Fruit fly (Drosophila melanogaster): Measurements from ENCODE around the gene sun.
A peak's percentile ranks its signal among the peaks of the same experiment; 100 is the strongest.

Gene sun

DNA sequence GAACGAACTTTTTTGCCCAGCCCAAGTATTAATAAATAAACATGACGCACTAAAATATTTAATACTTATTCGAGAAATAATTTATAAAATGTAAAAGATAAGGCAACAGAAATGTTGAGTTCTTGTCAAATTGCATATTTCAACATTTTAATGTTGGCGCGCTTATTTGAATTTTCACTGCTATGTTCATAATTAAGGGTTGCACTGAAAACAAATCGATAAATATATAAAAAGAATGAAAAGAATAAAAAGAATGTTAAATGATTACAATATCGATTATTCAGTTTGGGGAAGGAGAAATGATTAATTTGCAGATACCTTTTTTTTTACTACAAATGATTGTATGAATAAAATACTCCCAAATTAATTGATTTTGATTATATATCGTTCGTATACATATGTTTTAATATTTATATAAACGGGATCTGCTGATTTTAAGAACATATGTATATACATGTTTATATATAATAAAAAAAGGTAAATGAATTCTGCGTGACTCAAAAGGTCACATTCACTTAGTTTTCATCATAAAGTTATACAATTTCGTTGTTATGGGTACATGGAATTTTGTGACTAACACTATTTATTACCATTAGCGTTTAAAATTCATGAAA is 17.8 kb upstream of the sun start:
- TF ChIP-seq CG32264 (GFP tag; optimal IDR thresholded peaks at IDR 0.05) (no peak), dl (GFP tag; optimal IDR thresholded peaks at IDR 0.05; ENCODE audit: insufficient read depth in 1 of 2, partially characterized antibody in 2 of 2) (no peak), Mio (GFP tag; optimal IDR thresholded peaks at IDR 0.05) (no peak)

DNA sequence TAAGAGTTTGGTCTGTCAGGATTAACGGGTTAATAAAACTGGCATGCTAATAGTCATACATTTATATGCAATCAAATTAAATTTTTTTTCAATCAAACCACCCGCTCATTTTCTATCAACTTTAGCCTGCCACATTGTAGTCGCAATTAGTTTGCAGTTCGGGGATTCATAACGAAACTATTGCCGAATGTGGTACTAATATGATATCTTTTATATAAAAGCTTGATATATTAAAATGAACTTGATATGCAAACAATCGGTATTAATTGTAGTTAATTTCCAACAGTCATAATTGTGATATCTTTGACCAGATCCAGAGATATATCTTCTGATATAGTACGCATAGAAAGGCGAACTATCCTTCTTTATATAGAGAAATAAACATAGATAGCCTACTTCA is 17.0 kb upstream of the sun start:
- TF ChIP-seq Vsx2 (GFP tag; optimal IDR thresholded peaks at IDR 0.05; ENCODE audit: partially characterized antibody) (no peak), Rel (GFP tag; optimal IDR thresholded peaks at IDR 0.05) (no peak), Rel (tag; optimal IDR thresholded peaks at IDR 0.05) (no peak), Hr83 (GFP tag; optimal IDR thresholded peaks at IDR 0.05; ENCODE audit: poor library complexity, severe bottlenecking) (no peak), N (GFP tag; optimal IDR thresholded peaks at IDR 0.05) (no peak), sage (GFP tag; optimal IDR thresholded peaks at IDR 0.05) (no peak), Dif (GFP tag; optimal IDR thresholded peaks at IDR 0.05; ENCODE audit: partially characterized antibody) (no peak), pan (optimal IDR thresholded peaks at IDR 0.05) (no peak), h (GFP tag; optimal IDR thresholded peaks at IDR 0.05) (no peak), tai (GFP tag; optimal IDR thresholded peaks at IDR 0.05) (no peak), psq (GFP tag; optimal IDR thresholded peaks at IDR 0.05) (no peak), brk (GFP tag; optimal IDR thresholded peaks at IDR 0.05) (no peak), Hnf4 (GFP tag; optimal IDR thresholded peaks at IDR 0.05) (no peak), Mio (GFP tag; optimal IDR thresholded peaks at IDR 0.05) (no peak), foxo (GFP tag; optimal IDR thresholded peaks at IDR 0.05) (no peak), GATAd (GFP tag; optimal IDR thresholded peaks at IDR 0.05) (no peak), Hr78 (GFP tag; optimal IDR thresholded peaks at IDR 0.05) (no peak), br (GFP tag; optimal IDR thresholded peaks at IDR 0.05) (no peak), Sp1 (GFP tag; optimal IDR thresholded peaks at IDR 0.05) (no peak), lola (GFP tag; optimal IDR thresholded peaks at IDR 0.05) (no peak)

DNA sequence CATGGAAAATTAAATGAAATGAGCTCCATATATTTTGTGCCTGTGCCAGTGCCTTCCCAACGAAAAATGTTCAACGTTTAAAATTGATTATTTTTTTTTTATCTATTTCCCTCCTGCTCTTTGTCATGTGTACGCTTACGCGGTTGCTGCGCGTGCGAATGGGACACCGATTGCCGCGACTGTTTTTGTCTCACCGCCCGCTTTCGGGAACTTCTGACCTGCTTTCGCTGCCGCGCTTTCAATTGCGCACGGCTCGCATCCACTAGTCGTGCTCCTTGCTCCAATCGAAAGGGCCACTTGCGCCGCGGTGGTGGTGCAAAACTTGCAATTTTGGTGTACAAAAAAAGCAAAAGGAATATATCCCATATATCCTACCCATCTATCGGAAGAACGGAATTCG is 11.4 kb upstream of the sun start:
- TF ChIP-seq rgr (GFP tag; optimal IDR thresholded peaks at IDR 0.05) (peak; percentile 50), fru (GFP tag; optimal IDR thresholded peaks at IDR 0.05) (peak; percentile 27), woc (GFP tag; optimal IDR thresholded peaks at IDR 0.05) (peak; percentile 32), Sp1 (GFP tag; optimal IDR thresholded peaks at IDR 0.05) (peak; percentile 57), tai (GFP tag; optimal IDR thresholded peaks at IDR 0.05) (no peak), CG9705 (GFP tag; optimal IDR thresholded peaks at IDR 0.05) (no peak), CrebA (GFP tag; optimal IDR thresholded peaks at IDR 0.05; ENCODE audit: borderline replicate concordance) (no peak), sv (GFP tag; optimal IDR thresholded peaks at IDR 0.05) (no peak), psq (GFP tag; optimal IDR thresholded peaks at IDR 0.05) (peak; percentile 23), Hr83 (GFP tag; optimal IDR thresholded peaks at IDR 0.05; ENCODE audit: poor library complexity, severe bottlenecking) (peak; percentile 67), Rel (GFP tag; optimal IDR thresholded peaks at IDR 0.05) (peak; percentile 21), Rel (tag; optimal IDR thresholded peaks at IDR 0.05) (peak; percentile 61), Abd-B (GFP tag; optimal IDR thresholded peaks at IDR 0.05) (no peak), dmrt93B (GFP tag; optimal IDR thresholded peaks at IDR 0.05) (no peak), ey (GFP tag; optimal IDR thresholded peaks at IDR 0.05) (no peak), brk (GFP tag; optimal IDR thresholded peaks at IDR 0.05) (no peak), jim (GFP tag; optimal IDR thresholded peaks at IDR 0.05) (peak; percentile 89), dl (GFP tag; optimal IDR thresholded peaks at IDR 0.05; ENCODE audit: insufficient read depth in 1 of 2, partially characterized antibody in 2 of 2) (no peak), usp (GFP tag; optimal IDR thresholded peaks at IDR 0.05) (no peak), Dif (GFP tag; optimal IDR thresholded peaks at IDR 0.05; ENCODE audit: partially characterized antibody) (peak; percentile 50), HLH106 (tag; optimal IDR thresholded peaks at IDR 0.05) (peak; percentile 8), OdsH (GFP tag; optimal IDR thresholded peaks at IDR 0.05) (peak; percentile 35), foxo (GFP tag; optimal IDR thresholded peaks at IDR 0.05) (peak in 1 of 2 experiments; percentile 22), Hnf4 (GFP tag; optimal IDR thresholded peaks at IDR 0.05) (peak; percentile 36), h (GFP tag; optimal IDR thresholded peaks at IDR 0.05) (peak; percentile 46)
